Fruit fly (Drosophila melanogaster) whole organism: Measurements from ENCODE around the gene Dpp10.

Experiments used
- CG8478 ChIP-seq: fragments of >200 bp; optimal IDR thresholded peaks from 2 replicates; lab custom pipeline; 2018; ENCODE audit warnings: inconsistent platforms
- EcR ChIP-seq, 2 experiments: fragments of >200 bp; optimal IDR thresholded peaks; 2 replicates each; lab custom pipeline; 2017; ENCODE audit warnings: missing biosample characterization in 2 of 2, missing genetic modification characterization in 2 of 2, missing genetic modification reagents in 2 of 2
- usp ChIP-seq: fragments of >200 bp; optimal IDR thresholded peaks from 2 replicates; lab custom pipeline; 2017; ENCODE audit warnings: missing biosample characterization, missing genetic modification characterization, mixed read lengths

dm6 chr2L:6595027-6595426 lies 5.8 kb downstream of the Dpp10 start:
- no peak for TF ChIP-seq CG8478
- no peak for TF ChIP-seq usp
- no peak for TF ChIP-seq EcR (GFP tag; optimal IDR thresholded peaks at IDR 0.05; lab: Kevin White, UChicago)
